Worm (Caenorhabditis elegans) whole organism, L4 larva: ENCODE results near the gene rpl-36.
A peak's percentile ranks its signal among the peaks of the same experiment; 100 is the strongest.

Experiments
- F37D6.2 ChIP-seq: sonication (generic microtip); optimal IDR thresholded peaks from 2 replicates; lab custom pipeline; 2016; ENCODE audit warnings: mild to moderate bottlenecking, missing genetic modification characterization, missing compliant biosample characterization
- F44E2.7 ChIP-seq: fragments of 200-800 bp; sonication (Bioruptor generic); IDR thresholded peaks from 2 replicates; pipeline ENCODE4 v2.1.2; 2022; ENCODE audit warnings: missing genetic modification characterization, missing compliant biosample characterization
- T26A8.4 ChIP-seq: fragments of 200-800 bp; sonication (Bioruptor generic); IDR thresholded peaks from 2 replicates; pipeline ENCODE4 v1.3.6; 2022; ENCODE audit warnings: missing genetic modification characterization, missing compliant biosample characterization
- aha-1 ChIP-seq: fragments of 150-350 bp; peaks from one replicate; lab custom pipeline; 2014; ENCODE audit warnings: missing biosample characterization, missing genetic modification characterization
- aly-2 ChIP-seq: sonication (generic microtip); optimal IDR thresholded peaks from 2 replicates; lab custom pipeline; 2018; ENCODE audit warnings: missing biosample characterization, missing genetic modification characterization
- ama-1 ChIP-seq: fragments of 150-350 bp; optimal IDR thresholded peaks from 2 replicates; lab custom pipeline; 2014; ENCODE audit warnings: inconsistent platforms, mixed read lengths
- arid-1 ChIP-seq: fragments of 200-800 bp; sonication (Bioruptor generic); conservative IDR thresholded peaks from 2 replicates; pipeline ENCODE4 v1.3.6; 2022; ENCODE audit warnings: missing genetic modification reagents, missing genetic modification characterization, missing compliant biosample characterization
- ceh-20 ChIP-seq: fragments of 200-800 bp; sonication (Bioruptor generic); IDR thresholded peaks from 2 replicates; pipeline ENCODE4 v1.3.6; 2022; ENCODE audit warnings: missing genetic modification reagents, missing genetic modification characterization, missing compliant biosample characterization
- ceh-44 ChIP-seq: fragments of 200-800 bp; sonication (Bioruptor generic); IDR thresholded peaks from 2 replicates; pipeline ENCODE4 v1.3.6; 2022; ENCODE audit warnings: missing genetic modification reagents, missing genetic modification characterization, missing compliant biosample characterization
- ceh-82 ChIP-seq: sonication (generic microtip); optimal IDR thresholded peaks from 2 replicates; lab custom pipeline; 2017; ENCODE audit warnings: missing biosample characterization, missing genetic modification characterization
- ces-1 ChIP-seq: fragments of 150-350 bp; sonication (generic microtip); optimal IDR thresholded peaks from 4 replicates; lab custom pipeline; 2014; ENCODE audit warnings: missing biosample characterization, missing genetic modification reagents, missing genetic modification characterization
- ctbp-1 ChIP-seq: fragments of 200-800 bp; sonication (Bioruptor generic); IDR thresholded peaks from 2 replicates; pipeline ENCODE4 v1.3.6; 2022; ENCODE audit warnings: missing genetic modification reagents, missing genetic modification characterization, missing compliant biosample characterization
- daf-12 ChIP-seq: fragments of 150-350 bp; optimal IDR thresholded peaks from 2 replicates; lab custom pipeline; 2014; ENCODE audit warnings: missing biosample characterization, missing genetic modification reagents, missing genetic modification characterization
- daf-16 ChIP-seq, 3 experiments: sonication (generic microtip); optimal IDR thresholded peaks; 2 replicates each; lab custom pipeline; 2016 to 2017; ENCODE audit warnings: missing genetic modification characterization in 3 of 3, missing genetic modification reagents in 3 of 3, mild to moderate bottlenecking in 2 of 3, missing compliant biosample characterization in 2 of 3, missing biosample characterization in 1 of 3, moderate library complexity in 1 of 3
- daf-8 ChIP-seq: fragments of 200-800 bp; sonication (Bioruptor generic); IDR thresholded peaks from 2 replicates; pipeline ENCODE4 v1.3.6; 2022; ENCODE audit warnings: missing genetic modification characterization, missing compliant biosample characterization
- dmd-9 ChIP-seq: fragments of 200-800 bp; sonication (Bioruptor generic); IDR thresholded peaks from 2 replicates; pipeline ENCODE4 v1.3.6; 2022; ENCODE audit warnings: missing genetic modification reagents, missing genetic modification characterization, missing compliant biosample characterization
- dpl-1 ChIP-seq: fragments of 150-350 bp; optimal IDR thresholded peaks from 2 replicates; lab custom pipeline; 2014; ENCODE audit warnings: missing biosample characterization, missing genetic modification reagents, missing genetic modification characterization
- duxl-1 ChIP-seq: sonication (generic microtip); optimal IDR thresholded peaks from 2 replicates; lab custom pipeline; 2016; ENCODE audit warnings: mild to moderate bottlenecking, missing genetic modification characterization, moderate library complexity, missing compliant biosample characterization; ENCODE audit not compliant: poor library complexity
- egl-43 ChIP-seq: fragments of 200-800 bp; sonication (Bioruptor generic); IDR thresholded peaks from 2 replicates; pipeline ENCODE4 v1.3.6; 2022; ENCODE audit warnings: missing genetic modification reagents, missing genetic modification characterization, missing compliant biosample characterization
- gei-8 ChIP-seq: fragments of 200-800 bp; sonication (Bioruptor generic); optimal IDR thresholded peaks from 2 replicates; lab custom pipeline; 2018; ENCODE audit warnings: mild to moderate bottlenecking, missing genetic modification characterization, missing compliant biosample characterization
- hif-1 ChIP-seq, 2 experiments: sonication (generic microtip); optimal IDR thresholded peaks; 2 replicates each; lab custom pipeline; 2016 to 2017; ENCODE audit warnings: missing compliant biosample characterization in 2 of 2, missing genetic modification characterization in 2 of 2, missing genetic modification reagents in 2 of 2, missing genotype in 2 of 2, mild to moderate bottlenecking in 1 of 2
- jun-1 ChIP-seq: fragments of 150-350 bp; optimal IDR thresholded peaks from 2 replicates; lab custom pipeline; 2014; ENCODE audit warnings: missing biosample characterization, missing genetic modification reagents, missing genetic modification characterization
- lin-13 ChIP-seq: fragments of 150-350 bp; optimal IDR thresholded peaks from 2 replicates; lab custom pipeline; 2014; ENCODE audit warnings: missing biosample characterization, missing genetic modification reagents, missing genetic modification characterization
- lin-15B ChIP-seq: fragments of 150-350 bp; sonication (generic microtip); optimal IDR thresholded peaks from 3 replicates; lab custom pipeline; 2014; ENCODE audit warnings: missing biosample characterization, missing genetic modification characterization
- lin-38 ChIP-seq: fragments of 200-800 bp; sonication (Bioruptor generic); IDR thresholded peaks from 2 replicates; pipeline ENCODE4 v1.3.6; 2022; ENCODE audit warnings: missing genetic modification reagents, missing genetic modification characterization, missing compliant biosample characterization
- mes-2 ChIP-seq: sonication (generic microtip); optimal IDR thresholded peaks from 2 replicates; lab custom pipeline; 2016; ENCODE audit warnings: missing genotype, mild to moderate bottlenecking, missing genetic modification characterization, missing compliant biosample characterization; ENCODE audit not compliant: poor library complexity, severe bottlenecking
- nhr-111 ChIP-seq: fragments of 200-800 bp; sonication (Bioruptor generic); optimal IDR thresholded peaks from 2 replicates; lab custom pipeline; 2018; ENCODE audit warnings: mild to moderate bottlenecking, missing genetic modification characterization, missing compliant biosample characterization
- nhr-28 ChIP-seq: fragments of 150-350 bp; optimal IDR thresholded peaks from 2 replicates; lab custom pipeline; 2014; ENCODE audit warnings: missing biosample characterization, missing genetic modification characterization
- nhr-42 ChIP-seq: fragments of 200-800 bp; sonication (Bioruptor generic); IDR thresholded peaks from 2 replicates; pipeline ENCODE4 v1.3.6; 2022; ENCODE audit warnings: missing genetic modification characterization, missing compliant biosample characterization
- nhr-77 ChIP-seq: fragments of 150-350 bp; optimal IDR thresholded peaks from 2 replicates; lab custom pipeline; 2014; ENCODE audit warnings: missing biosample characterization, missing genetic modification characterization
- pqm-1 ChIP-seq: sonication (generic microtip); optimal IDR thresholded peaks from 2 replicates; lab custom pipeline; 2017; ENCODE audit warnings: missing biosample characterization, missing genetic modification characterization
- rbr-2 ChIP-seq: sonication (generic microtip); optimal IDR thresholded peaks from 2 replicates; lab custom pipeline; 2016; ENCODE audit warnings: missing genotype, missing genetic modification characterization, missing compliant biosample characterization
- sdz-12 ChIP-seq: fragments of 200-800 bp; sonication (Bioruptor generic); optimal IDR thresholded peaks from 2 replicates; lab custom pipeline; 2018; ENCODE audit warnings: mild to moderate bottlenecking, missing genetic modification characterization, missing compliant biosample characterization
- set-16 ChIP-seq: fragments of 200-800 bp; sonication (Bioruptor generic); IDR thresholded peaks from 2 replicates; pipeline ENCODE4 v1.3.6; 2022; ENCODE audit warnings: missing genetic modification reagents, missing genetic modification characterization, missing compliant biosample characterization
- skn-1 ChIP-seq: fragments of 150-350 bp; optimal IDR thresholded peaks from 2 replicates; lab custom pipeline; 2014; ENCODE audit warnings: missing biosample characterization, missing genetic modification characterization
- snpc-1.2 ChIP-seq: fragments of 200-800 bp; sonication (Bioruptor generic); IDR thresholded peaks from 2 replicates; pipeline ENCODE4 v1.3.6; 2022; ENCODE audit warnings: missing genetic modification reagents, missing genetic modification characterization, missing compliant biosample characterization
- spr-3 ChIP-seq: fragments of 200-800 bp; sonication (Bioruptor generic); optimal IDR thresholded peaks from 2 replicates; lab custom pipeline; 2018; ENCODE audit warnings: mild to moderate bottlenecking, missing genetic modification characterization, missing compliant biosample characterization
- tag-97 ChIP-seq: fragments of 200-800 bp; sonication (Bioruptor generic); IDR thresholded peaks from 2 replicates; pipeline ENCODE4 v1.3.6; 2022; ENCODE audit warnings: missing genetic modification characterization, missing compliant biosample characterization
- unc-62 ChIP-seq, 3 experiments: fragments of 150-350 bp in 1 of 3; sonication (generic microtip); optimal IDR thresholded peaks in 2 of 3; peaks in 1 of 3; 1 replicate in 1 of 3; 2 replicates in 2 of 3; lab custom pipeline; 2014 to 2017; ENCODE audit warnings: missing biosample characterization in 3 of 3, missing genetic modification characterization in 3 of 3, missing genetic modification reagents in 3 of 3, missing genotype in 1 of 3
- zag-1 ChIP-seq: fragments of 150-350 bp; optimal IDR thresholded peaks from 2 replicates; lab custom pipeline; 2014; ENCODE audit warnings: missing biosample characterization, missing genetic modification characterization
- zip-11 ChIP-seq: fragments of 200-800 bp; sonication (Bioruptor generic); IDR thresholded peaks from 2 replicates; pipeline ENCODE4 v1.3.6; 2022; ENCODE audit warnings: missing genetic modification characterization, missing compliant biosample characterization

Gene rpl-36

DNA sequence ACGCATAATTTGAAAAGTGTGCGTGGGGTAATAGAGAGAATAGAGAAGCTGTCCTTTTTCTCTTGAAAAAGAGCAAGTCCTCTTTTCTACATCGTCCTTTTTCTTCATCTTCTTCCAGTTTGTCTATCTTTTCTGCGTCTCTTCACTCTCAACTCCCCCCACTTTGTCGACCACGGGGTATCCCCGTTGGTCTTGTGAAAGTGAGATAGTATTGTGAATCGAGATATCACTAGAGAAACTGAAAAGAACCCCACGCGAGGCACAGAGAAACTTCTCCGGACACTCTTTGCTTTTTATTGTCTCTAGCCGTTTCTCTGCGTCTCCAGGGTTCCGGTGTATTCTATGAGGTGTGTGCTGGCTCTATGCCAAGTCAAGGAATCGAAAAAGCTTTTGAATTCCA, 24.4 kb upstream of the rpl-36 start (continued):
- peak; percentile 92 for TF ChIP-seq rbr-2 (tag; lab: Kevin White, UChicago)
- peak; percentile 39 for TF ChIP-seq pqm-1
- peak; percentile 89 for TF ChIP-seq T26A8.4

DNA sequence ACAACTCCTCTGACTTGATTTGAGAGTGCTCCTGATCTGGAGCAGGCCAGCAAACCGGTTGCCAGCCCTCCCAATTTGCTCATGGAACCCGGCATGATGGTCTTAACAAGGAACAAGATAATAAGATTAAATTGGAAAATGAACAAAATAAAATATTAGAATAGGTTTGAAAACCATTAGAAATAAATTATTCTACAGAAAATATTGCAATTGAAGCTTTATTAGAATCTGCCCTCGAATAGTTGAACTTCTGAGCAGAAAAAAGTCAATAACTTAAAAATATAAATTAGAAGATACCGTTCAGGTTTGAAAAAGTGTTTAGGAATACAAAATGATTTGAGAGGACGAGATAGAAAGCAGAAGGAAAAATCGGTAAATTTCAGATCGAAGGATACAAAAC, 21.3 kb upstream of the rpl-36 start, which contains the start of gene nuo-4:
nuo-4 (minus strand) TSS at position 101 of the 400 bp plus-strand sequence.
- TF ChIP-seq mes-2 (tag; lab: Kevin White, UChicago) = no peak
- TF ChIP-seq ama-1 (lab: Kevin White, UChicago) = peak; percentile 28

DNA sequence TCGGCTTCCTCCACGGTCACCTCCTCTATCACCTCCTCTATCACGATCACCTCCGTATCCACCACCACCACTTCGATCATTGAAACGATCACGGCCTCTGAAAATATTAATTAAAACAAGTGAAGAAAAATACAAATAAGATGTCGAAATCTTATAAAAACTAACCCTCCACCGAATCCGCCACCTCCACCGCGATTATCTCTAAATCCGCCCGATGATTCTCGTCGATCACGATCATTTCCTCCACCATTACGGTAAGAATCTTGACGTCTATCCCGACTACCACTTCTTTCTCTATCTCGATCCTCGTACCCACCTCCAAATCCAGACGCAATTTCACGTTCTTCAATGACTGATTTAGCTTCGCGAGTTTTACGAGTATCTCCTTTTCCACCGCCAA, 20.8 kb upstream of the rpl-36 start:
- TF ChIP-seq aha-1 (tag; lab: Kevin White, UChicago) (peak; percentile 66), daf-12 (tag; lab: Kevin White, UChicago) (no peak), unc-62 (GFP tag; optimal IDR thresholded peaks at IDR 0.05 in 1 of 2; lab: Kevin White, UChicago) (peak in 1 of 2 experiments; percentile 64), unc-62 (tag; optimal IDR thresholded peaks at IDR 0.05; lab: Kevin White, UChicago) (no peak)

DNA sequence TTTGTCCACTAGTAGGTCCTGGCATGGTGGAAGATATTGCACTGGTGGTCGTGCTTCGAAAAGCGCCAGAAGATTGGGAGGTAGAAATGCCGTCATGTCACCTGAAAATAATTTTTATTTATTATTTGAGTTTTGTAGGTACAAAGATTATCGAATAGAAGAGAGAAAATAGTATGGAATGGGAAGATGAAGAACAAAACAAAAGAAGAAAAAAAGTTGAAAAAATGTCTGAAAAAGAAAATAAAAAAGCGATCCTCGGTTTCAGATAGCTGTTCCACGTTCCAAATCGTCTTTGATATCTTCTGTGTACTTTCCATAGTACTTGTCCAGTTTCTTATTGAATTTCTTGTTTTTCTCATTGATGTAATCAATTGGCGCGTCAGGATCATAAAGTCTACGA, 19.0 kb upstream of the rpl-36 start, which contains the start of gene rnp-7:
rnp-7 (minus strand) TSS at position 101 of the 400 bp plus-strand sequence.
- TF ChIP-seq duxl-1 (no peak), nhr-111 (GFP tag; lab: Kevin White, UChicago) (no peak), lin-15B (no peak), daf-16 (GFP tag; optimal IDR thresholded peaks at IDR 0.05; lab: Kevin White, UChicago) (no peak), daf-16 (tag; optimal IDR thresholded peaks at IDR 0.05; lab: Kevin White, UChicago) (no peak), unc-62 (GFP tag; optimal IDR thresholded peaks at IDR 0.05 in 1 of 2; lab: Kevin White, UChicago) (no peak), unc-62 (tag; optimal IDR thresholded peaks at IDR 0.05; lab: Kevin White, UChicago) (no peak), nhr-42 (GFP tag; lab: Robert Waterston, UW) (no peak), dmd-9 (GFP tag; lab: Robert Waterston, UW) (no peak), skn-1 (tag; lab: Kevin White, UChicago) (no peak), lin-13 (GFP tag; lab: Kevin White, UChicago) (no peak), lin-38 (no peak), ceh-44 (GFP tag; lab: Robert Waterston, UW) (no peak), arid-1 (no peak), tag-97 (GFP tag; lab: Robert Waterston, UW) (no peak), jun-1 (no peak)

DNA sequence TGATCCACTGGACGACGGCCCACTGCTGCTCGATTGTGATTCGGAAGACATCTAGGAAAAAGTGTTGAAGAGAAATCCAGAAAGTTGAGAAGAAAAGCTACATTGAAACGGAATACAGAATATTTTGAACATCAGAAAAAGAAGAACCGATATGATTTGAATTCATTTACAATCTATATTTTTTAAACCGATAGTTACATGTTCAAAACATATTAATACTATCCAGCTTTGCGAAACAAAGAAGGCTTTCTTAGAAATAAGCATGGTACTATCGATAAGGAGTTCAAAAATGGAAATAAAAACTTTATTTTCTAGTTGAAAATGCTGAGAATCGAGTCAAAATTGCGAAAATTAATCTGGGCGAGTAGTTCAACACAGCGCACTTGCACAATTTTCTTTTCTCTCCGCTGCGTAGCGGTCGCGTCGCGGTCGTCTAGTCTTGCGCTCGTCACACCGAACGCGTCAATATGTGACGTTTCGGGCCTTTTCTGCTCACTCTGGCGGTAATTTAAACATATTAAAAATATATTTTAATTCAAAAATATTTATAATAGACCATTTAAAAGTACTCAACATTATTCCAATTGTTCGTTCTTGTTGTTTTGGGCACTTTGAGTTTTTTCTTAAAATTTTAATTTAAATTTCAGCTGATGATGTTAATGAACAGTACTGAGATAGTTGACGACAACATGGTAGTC, 17.8 kb upstream of the rpl-36 start, which contains the start of the genes syf-2 and K04G7.1:
syf-2 (minus strand) TSS at position 51 of the 698 bp plus-strand sequence.
K04G7.1 (plus strand) TSS at position 648 of the 698 bp plus-strand sequence.
- TF ChIP-seq spr-3 (GFP tag; lab: Kevin White, UChicago) (no peak), nhr-28 (peak; percentile 76), hif-1 (tag; optimal IDR thresholded peaks at IDR 0.05; lab: Kevin White, UChicago) (peak in 1 of 2 experiments; percentile 79), ceh-44 (GFP tag; lab: Robert Waterston, UW) (no peak), arid-1 (peak; percentile 78), ceh-82 (tag; lab: Kevin White, UChicago) (no peak), dpl-1 (GFP tag; lab: Kevin White, UChicago) (peak; percentile 95), snpc-1.2 (no peak), zag-1 (peak; percentile 2), ctbp-1 (GFP tag; lab: Robert Waterston, UW) (peak; percentile 53; the same call in 1 of the 2 replicates), T26A8.4 (peak; percentile 59; the same call in 1 of the 2 replicates), ces-1 (GFP tag; lab: Kevin White, UChicago) (no peak), ceh-20 (GFP tag; lab: Robert Waterston, UW) (peak; percentile 66; the same call in 1 of the 2 replicates), lin-38 (peak; percentile 91), zip-11 (no peak), mes-2 (tag; lab: Kevin White, UChicago) (peak; percentile 91), sdz-12 (GFP tag; lab: Kevin White, UChicago) (no peak), daf-8 (GFP tag; lab: Robert Waterston, UW) (no peak), gei-8 (no peak), lin-13 (GFP tag; lab: Kevin White, UChicago) (peak; percentile 98), set-16 (GFP tag; lab: Robert Waterston, UW) (peak; percentile 27; the same call in 1 of the 2 replicates), F37D6.2 (tag; lab: Kevin White, UChicago) (peak; percentile 83), aha-1 (tag; lab: Kevin White, UChicago) (peak; percentile 87), F44E2.7 (GFP tag; lab: Robert Waterston, UW) (no peak), nhr-77 (tag; lab: Kevin White, UChicago) (peak; percentile 92), ama-1 (lab: Kevin White, UChicago) (no peak), egl-43 (GFP tag; lab: Robert Waterston, UW) (peak; percentile 67; the same call in 1 of the 2 replicates), aly-2 (tag; lab: Kevin White, UChicago) (no peak)
